Fruit fly (Drosophila melanogaster) whole organism, prepupa: ENCODE results near the gene sna.

Experiments used
- Blimp-1 ChIP-seq: fragments of 200-800 bp; sonication (Bioruptor generic); optimal IDR thresholded peaks from 3 replicates; lab custom pipeline; 2017; ENCODE audit warnings: missing biosample characterization, missing genetic modification characterization, mild to moderate bottlenecking, moderate library complexity, missing genetic modification reagents
- CG11902 ChIP-seq: fragments of 200-800 bp; sonication (Bioruptor generic); optimal IDR thresholded peaks from 3 replicates; lab custom pipeline; 2016; ENCODE audit warnings: missing biosample characterization, missing genetic modification characterization
- CG15336 ChIP-seq: fragments of 200-800 bp; sonication (Bioruptor generic); IDR thresholded peaks from 2 replicates; pipeline ENCODE4 v1.3.6; 2022; ENCODE audit warnings: missing biosample characterization, missing genetic modification characterization
- CG1621 ChIP-seq: fragments of 200-800 bp; sonication (Bioruptor generic); optimal IDR thresholded peaks from 3 replicates; lab custom pipeline; 2018; ENCODE audit warnings: missing biosample characterization, mild to moderate bottlenecking, missing genetic modification characterization
- CG16779 ChIP-seq: fragments of 200-800 bp; sonication (Bioruptor generic); optimal IDR thresholded peaks from 3 replicates; lab custom pipeline; 2017; ENCODE audit warnings: missing biosample characterization, mild to moderate bottlenecking, missing genetic modification characterization
- CG32006 ChIP-seq: fragments of 200-800 bp; sonication (Bioruptor generic); optimal IDR thresholded peaks from 3 replicates; lab custom pipeline; 2017; ENCODE audit warnings: missing biosample characterization, mild to moderate bottlenecking, missing genetic modification characterization
- CG34406 ChIP-seq: fragments of 200-800 bp; sonication (Bioruptor generic); optimal IDR thresholded peaks from 3 replicates; lab custom pipeline; 2016; ENCODE audit warnings: missing biosample characterization, missing genetic modification characterization
- CG3919 ChIP-seq: fragments of 200-800 bp; sonication (Bioruptor generic); optimal IDR thresholded peaks from 3 replicates; lab custom pipeline; 2016; ENCODE audit warnings: missing biosample characterization, missing genetic modification characterization
- CG6276 ChIP-seq: fragments of 200-800 bp; sonication (Bioruptor generic); optimal IDR thresholded peaks from 2 replicates; lab custom pipeline; 2017; ENCODE audit warnings: missing biosample characterization, mild to moderate bottlenecking, missing genetic modification characterization
- CG6808 ChIP-seq: fragments of 200-800 bp; sonication (Bioruptor generic); optimal IDR thresholded peaks from 3 replicates; lab custom pipeline; 2017; ENCODE audit warnings: missing biosample characterization, missing genetic modification characterization, mild to moderate bottlenecking, moderate library complexity, missing genetic modification reagents
- CG6854 ChIP-seq: fragments of 200-800 bp; sonication (Bioruptor generic); optimal IDR thresholded peaks from 2 replicates; lab custom pipeline; 2017; ENCODE audit warnings: missing biosample characterization, mild to moderate bottlenecking, missing genetic modification characterization
- CG7368 ChIP-seq: fragments of 200-800 bp; sonication (Bioruptor generic); optimal IDR thresholded peaks from 3 replicates; lab custom pipeline; 2016; ENCODE audit warnings: missing biosample characterization, missing genetic modification characterization
- CG8119 ChIP-seq: fragments of 200-800 bp; sonication (Bioruptor generic); IDR thresholded peaks from 3 replicates; pipeline ENCODE4 v1.3.6; 2022; ENCODE audit warnings: missing biosample characterization, missing genetic modification characterization
- CG8319 ChIP-seq: fragments of 200-800 bp; sonication (Bioruptor generic); optimal IDR thresholded peaks from 3 replicates; lab custom pipeline; 2016; ENCODE audit warnings: missing biosample characterization, missing genetic modification characterization
- CG9139 ChIP-seq: fragments of 200-800 bp; sonication (Bioruptor generic); optimal IDR thresholded peaks from 3 replicates; lab custom pipeline; 2017; ENCODE audit warnings: missing biosample characterization, mild to moderate bottlenecking, missing genetic modification characterization
- Eip75B ChIP-seq: fragments of 200-800 bp; sonication (Bioruptor generic); optimal IDR thresholded peaks from 3 replicates; lab custom pipeline; 2016; ENCODE audit warnings: missing biosample characterization, missing genetic modification characterization
- Eip78C ChIP-seq: fragments of 200-800 bp; sonication (Bioruptor generic); peaks from one replicate; lab custom pipeline; 2016; ENCODE audit warnings: missing biosample characterization, missing genetic modification characterization
- Eip93F ChIP-seq: fragments of 200-800 bp; sonication (Bioruptor generic); optimal IDR thresholded peaks from 2 replicates; lab custom pipeline; 2016; ENCODE audit warnings: missing biosample characterization, mild to moderate bottlenecking, missing genetic modification characterization
- Ets96B ChIP-seq: fragments of 200-800 bp; optimal IDR thresholded peaks from 2 replicates; lab custom pipeline; 2019; ENCODE audit warnings: missing biosample characterization, mild to moderate bottlenecking, missing genetic modification characterization, moderate library complexity
- Gug ChIP-seq: fragments of 200-800 bp; sonication (Bioruptor generic); IDR thresholded peaks from 2 replicates; pipeline ENCODE4 v1.3.6; 2022; ENCODE audit warnings: missing biosample characterization, missing genetic modification characterization
- Hr38 ChIP-seq: sonication (Bioruptor generic); optimal IDR thresholded peaks from 2 replicates; lab custom pipeline; 2016; ENCODE audit warnings: missing biosample characterization, missing genetic modification characterization
- Hr39 ChIP-seq: fragments of 200-800 bp; sonication (Bioruptor generic); optimal IDR thresholded peaks from 2 replicates; lab custom pipeline; 2016; ENCODE audit warnings: missing biosample characterization, missing genetic modification characterization
- Lpt ChIP-seq: fragments of 200-800 bp; sonication (Bioruptor generic); optimal IDR thresholded peaks from 3 replicates; lab custom pipeline; 2016; ENCODE audit warnings: missing biosample characterization, missing genetic modification characterization
- Met ChIP-seq: fragments of 200-800 bp; sonication (Bioruptor generic); optimal IDR thresholded peaks from 3 replicates; lab custom pipeline; 2016; ENCODE audit warnings: missing biosample characterization, missing genetic modification characterization
- Sox14 ChIP-seq: fragments of 200-800 bp; sonication (Bioruptor generic); optimal IDR thresholded peaks from 3 replicates; lab custom pipeline; 2016; ENCODE audit warnings: missing biosample characterization, missing genetic modification characterization
- achi ChIP-seq: fragments of 200-800 bp; sonication (Bioruptor generic); optimal IDR thresholded peaks from 3 replicates; lab custom pipeline; 2016; ENCODE audit warnings: missing biosample characterization, missing genetic modification characterization
- acj6 ChIP-seq: fragments of 200-800 bp; sonication (Bioruptor generic); optimal IDR thresholded peaks from 3 replicates; lab custom pipeline; 2016; ENCODE audit warnings: missing biosample characterization, missing genetic modification characterization
- cyc ChIP-seq: fragments of 200-800 bp; sonication (Bioruptor generic); optimal IDR thresholded peaks from 3 replicates; lab custom pipeline; 2016; ENCODE audit warnings: missing biosample characterization, missing genetic modification characterization
- dsx ChIP-seq: fragments of 200-800 bp; optimal IDR thresholded peaks from 3 replicates; lab custom pipeline; 2019; ENCODE audit warnings: missing biosample characterization, mild to moderate bottlenecking, missing genetic modification characterization, moderate library complexity; ENCODE audit not compliant: poor library complexity, severe bottlenecking
- eg ChIP-seq: fragments of 200-800 bp; sonication (Bioruptor generic); IDR thresholded peaks from 3 replicates; pipeline ENCODE4 v1.3.6; 2022; ENCODE audit warnings: missing biosample characterization, missing genetic modification characterization
- fd59A ChIP-seq: fragments of 200-800 bp; sonication (Bioruptor generic); optimal IDR thresholded peaks from 2 replicates; lab custom pipeline; 2017; ENCODE audit warnings: missing biosample characterization, mild to moderate bottlenecking, missing genetic modification characterization, missing genetic modification reagents
- fd85E ChIP-seq: fragments of 200-800 bp; sonication (Bioruptor generic); optimal IDR thresholded peaks from 3 replicates; lab custom pipeline; 2016; ENCODE audit warnings: missing biosample characterization, missing genetic modification characterization
- fkh ChIP-seq: fragments of 200-800 bp; sonication (Bioruptor generic); optimal IDR thresholded peaks from 3 replicates; lab custom pipeline; 2017; ENCODE audit warnings: missing biosample characterization, mild to moderate bottlenecking, missing genetic modification characterization, moderate library complexity
- lz ChIP-seq: fragments of 200-800 bp; sonication (Bioruptor generic); optimal IDR thresholded peaks from 3 replicates; lab custom pipeline; 2016; ENCODE audit warnings: missing biosample characterization, missing genetic modification characterization
- net ChIP-seq: fragments of 200-800 bp; sonication (Bioruptor generic); optimal IDR thresholded peaks from 3 replicates; lab custom pipeline; 2016; ENCODE audit warnings: missing biosample characterization, missing genetic modification characterization
- spab ChIP-seq: fragments of 200-800 bp; sonication (Bioruptor generic); optimal IDR thresholded peaks from 2 replicates; lab custom pipeline; 2017; ENCODE audit warnings: missing biosample characterization, mild to moderate bottlenecking, missing genetic modification characterization, missing genetic modification reagents
- ss ChIP-seq, 2 experiments: fragments of 200-800 bp; sonication (Bioruptor generic); optimal IDR thresholded peaks; 2 replicates in 1 of 2; 3 replicates in 1 of 2; lab custom pipeline; 2017 to 2018; ENCODE audit warnings: mild to moderate bottlenecking in 2 of 2, missing biosample characterization in 2 of 2, missing genetic modification characterization in 2 of 2, moderate library complexity in 1 of 2
- topi ChIP-seq: fragments of 200-800 bp; sonication (Bioruptor generic); optimal IDR thresholded peaks from 3 replicates; lab custom pipeline; 2016; ENCODE audit warnings: missing biosample characterization, missing genetic modification characterization
- vri ChIP-seq: fragments of 200-800 bp; sonication (Bioruptor generic); optimal IDR thresholded peaks from 3 replicates; lab custom pipeline; 2016; ENCODE audit warnings: missing biosample characterization, mild to moderate bottlenecking, missing genetic modification characterization

sna gene

dm6 chr2L:15492159-15492541, 14.1 kb upstream of the sna start:
- TF ChIP-seq Hr38 (GFP tag; lab: Kevin White, UChicago) (no peak), CG6854 (GFP tag; lab: Kevin White, UChicago) (no peak), CG8319 (GFP tag; lab: Kevin White, UChicago) (no peak), ss (GFP tag; optimal IDR thresholded peaks at IDR 0.05; lab: Kevin White, UChicago) (peak in 1 of 2 experiments; percentile 9), CG6808 (peak; percentile 2), Met (GFP tag; lab: Kevin White, UChicago) (no peak), Gug (GFP tag; lab: Robert Waterston, UW) (no peak), Sox14 (GFP tag; lab: Kevin White, UChicago) (no peak), vri (no peak), acj6 (GFP tag; lab: Kevin White, UChicago) (no peak), CG34406 (GFP tag; lab: Kevin White, UChicago) (no peak), Eip93F (GFP tag; lab: Kevin White, UChicago) (no peak), CG15336 (GFP tag; lab: Robert Waterston, UW) (no peak), cyc (no peak), lz (no peak), CG16779 (tag; lab: Kevin White, UChicago) (no peak), CG3919 (GFP tag; lab: Kevin White, UChicago) (no peak), dsx (GFP tag; lab: Kevin White, UChicago) (no peak), fd85E (GFP tag; lab: Kevin White, UChicago) (no peak), spab (GFP tag; lab: Kevin White, UChicago) (no peak), achi (GFP tag; lab: Kevin White, UChicago) (no peak), CG1621 (tag; lab: Kevin White, UChicago) (no peak), Blimp-1 (GFP tag; lab: Kevin White, UChicago) (peak; percentile 31), Hr39 (GFP tag; lab: Kevin White, UChicago) (no peak), net (GFP tag; lab: Kevin White, UChicago) (no peak), eg (no peak), Lpt (GFP tag; lab: Kevin White, UChicago) (no peak), CG8119 (GFP tag; lab: Robert Waterston, UW) (no peak), Eip75B (GFP tag; lab: Kevin White, UChicago) (peak; percentile 36), Ets96B (tag; lab: Kevin White, UChicago) (no peak)

dm6 chr2L:15491321-15492158, 13.5 kb upstream of the sna start:
- no peak for TF ChIP-seq CG8319 (GFP tag; lab: Kevin White, UChicago)
- TF ChIP-seq cyc, result no peak
- TF ChIP-seq fd59A, result no peak
- TF ChIP-seq CG32006 (GFP tag; lab: Kevin White, UChicago), result no peak
- no peak for TF ChIP-seq CG6276 (GFP tag; lab: Kevin White, UChicago)
- no peak for TF ChIP-seq Sox14 (GFP tag; lab: Kevin White, UChicago)
- no peak for TF ChIP-seq CG11902 (GFP tag; lab: Kevin White, UChicago)
- TF ChIP-seq spab (GFP tag; lab: Kevin White, UChicago), result no peak
- TF ChIP-seq, all 60 proteins: peak for 0

- TF ChIP-seq CG9139 (GFP tag; lab: Kevin White, UChicago), result no peak
- no peak for TF ChIP-seq spab (GFP tag; lab: Kevin White, UChicago)
- TF ChIP-seq topi, result no peak
- no peak for TF ChIP-seq acj6 (GFP tag; lab: Kevin White, UChicago)
- peak; percentile 22 for TF ChIP-seq Eip78C
- peak; percentile 0 for TF ChIP-seq vri
- no peak for TF ChIP-seq CG7368
- TF ChIP-seq Met (GFP tag; lab: Kevin White, UChicago), result no peak
- no peak for TF ChIP-seq fkh (GFP tag; lab: Kevin White, UChicago)
Measured at dm6 chr2L:15490206-15490851, 12.3 kb upstream of the sna start.
